Worm (Caenorhabditis elegans) whole organism, L1 larva: ENCODE results near the gene C50C3.12.

Experiments
- C34B4.2 ChIP-seq: sonication (generic microtip); optimal IDR thresholded peaks from 2 replicates; lab custom pipeline; 2017; ENCODE audit warnings: mild to moderate bottlenecking, missing genetic modification characterization, missing compliant biosample characterization
- blmp-1 ChIP-seq: fragments of 150-350 bp; optimal IDR thresholded peaks from 2 replicates; lab custom pipeline; 2014; ENCODE audit warnings: missing biosample characterization, missing genetic modification characterization
- ceh-82 ChIP-seq, 3 experiments: fragments of 150-350 bp in 1 of 3; sonication (generic microtip) in 2 of 3; optimal IDR thresholded peaks; 2 replicates each; lab custom pipeline; 2014 to 2017; ENCODE audit warnings: missing biosample characterization in 3 of 3, missing genetic modification characterization in 3 of 3
- egl-27 ChIP-seq, 2 experiments: fragments of 150-350 bp in 1 of 2; sonication (generic microtip); optimal IDR thresholded peaks; 3 replicates each; lab custom pipeline; 2017 to 2018; ENCODE audit warnings: missing biosample characterization in 2 of 2, missing genetic modification characterization in 2 of 2, missing genetic modification reagents in 2 of 2
- ets-5 ChIP-seq: fragments of 200-800 bp; sonication (Bioruptor generic); IDR thresholded peaks from 2 replicates; pipeline ENCODE4 v1.3.6; 2022; ENCODE audit warnings: missing genetic modification characterization, missing compliant biosample characterization
- irx-1 ChIP-seq: sonication (generic microtip); optimal IDR thresholded peaks from 2 replicates; lab custom pipeline; 2016; ENCODE audit warnings: missing genetic modification characterization, missing compliant biosample characterization
- mep-1 ChIP-seq: fragments of 150-350 bp; optimal IDR thresholded peaks from 2 replicates; lab custom pipeline; 2014; ENCODE audit warnings: missing biosample characterization, missing genetic modification characterization
- nhr-77 ChIP-seq: fragments of 150-350 bp; optimal IDR thresholded peaks from 2 replicates; lab custom pipeline; 2014; ENCODE audit warnings: missing biosample characterization, missing genetic modification characterization
- pag-3 ChIP-seq: sonication (generic microtip); optimal IDR thresholded peaks from 2 replicates; lab custom pipeline; 2017; ENCODE audit warnings: missing genetic modification characterization, mild to moderate bottlenecking, missing compliant biosample characterization, antibody characterized with exemption, borderline replicate concordance; ENCODE audit not compliant: insufficient read depth
- sup-37 ChIP-seq: fragments of 200-800 bp; sonication (Bioruptor generic); optimal IDR thresholded peaks from 2 replicates; lab custom pipeline; 2018; ENCODE audit warnings: mild to moderate bottlenecking, missing genetic modification characterization, missing compliant biosample characterization
- swsn-7 ChIP-seq: sonication (generic microtip); optimal IDR thresholded peaks from 2 replicates; lab custom pipeline; 2016; ENCODE audit warnings: missing genetic modification characterization, missing compliant biosample characterization
- ztf-11 ChIP-seq, 2 experiments: sonication (generic microtip); optimal IDR thresholded peaks; 2 replicates each; lab custom pipeline; 2016 to 2017; ENCODE audit warnings: missing genetic modification characterization in 2 of 2, missing biosample characterization in 1 of 2, missing compliant biosample characterization in 1 of 2

- TF ChIP-seq swsn-7 (no peak), ceh-82 (tag; optimal IDR thresholded peaks at IDR 0.05; lab: Kevin White, UChicago) (no peak), sup-37 (GFP tag; lab: Kevin White, UChicago) (no peak), blmp-1 (tag; lab: Kevin White, UChicago) (no peak), pag-3 (tag; lab: Kevin White, UChicago) (no peak), ets-5 (GFP tag; lab: Robert Waterston, UW) (no peak), egl-27 (tag; optimal IDR thresholded peaks at IDR 0.05; lab: Kevin White, UChicago) (no peak), C34B4.2 (tag; lab: Kevin White, UChicago) (no peak), mep-1 (tag; lab: Kevin White, UChicago) (no peak), irx-1 (no peak), ztf-11 (tag; optimal IDR thresholded peaks at IDR 0.05; lab: Kevin White, UChicago) (no peak), nhr-77 (no peak)
These were observed 15.1 kb upstream of the C50C3.12 start, which contains the start of gene inpp-5K for ce11 chrIII:8161238-8161637.
